Worm (Caenorhabditis elegans) whole organism, mixed stage, embryonic: ENCODE measurements around the gene srt-32.

Experiments
- elt-3 ChIP-seq: fragments of 150-350 bp; optimal IDR thresholded peaks from 2 replicates; lab custom pipeline; 2014; ENCODE audit warnings: missing biosample characterization, missing genetic modification characterization
- lsy-2 ChIP-seq: fragments of 150-350 bp; optimal IDR thresholded peaks from 2 replicates; lab custom pipeline; 2014; ENCODE audit warnings: missing biosample characterization, missing genetic modification characterization
- pha-4 ChIP-seq: fragments of 150-350 bp; optimal IDR thresholded peaks from 2 replicates; lab custom pipeline; 2018; ENCODE audit warnings: missing biosample characterization, missing genetic modification reagents, missing genetic modification characterization
- snpc-4 ChIP-seq: fragments of 150-350 bp; optimal IDR thresholded peaks from 2 replicates; lab custom pipeline; 2014; ENCODE audit warnings: missing biosample characterization, missing genetic modification characterization
- unc-62 ChIP-seq: fragments of 150-350 bp; optimal IDR thresholded peaks from 2 replicates; lab custom pipeline; 2014; ENCODE audit warnings: missing biosample characterization, missing genetic modification reagents, missing genetic modification characterization
- ztf-11 ChIP-seq: fragments of 150-350 bp; optimal IDR thresholded peaks from 2 replicates; lab custom pipeline; 2014; ENCODE audit warnings: missing biosample characterization, missing genetic modification characterization

DNA sequence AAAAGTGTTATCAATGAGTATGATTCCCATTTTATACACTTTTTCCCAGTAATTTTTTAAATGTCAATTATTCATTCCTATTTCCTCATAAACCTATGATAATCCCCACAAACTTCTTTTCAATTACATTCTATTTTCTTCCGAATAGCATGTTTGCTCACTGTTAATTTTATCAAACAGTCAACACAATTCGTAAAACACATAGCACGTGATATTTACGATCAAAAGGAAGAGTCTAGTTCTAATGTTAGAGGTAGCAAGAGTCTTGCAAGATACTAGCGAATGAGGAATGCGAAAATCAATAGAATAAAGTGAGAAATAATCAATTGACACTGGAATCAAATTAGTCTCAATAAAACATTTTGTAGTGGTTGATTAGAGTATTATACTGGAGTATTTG lies 20.1 kb upstream of the srt-32 start:
- TF ChIP-seq elt-3 (tag; lab: Kevin White, UChicago) (no peak), snpc-4 (tag; lab: Kevin White, UChicago) (no peak), ztf-11 (tag; lab: Kevin White, UChicago) (no peak), lsy-2 (no peak), pha-4 (no peak), unc-62 (GFP tag; lab: Kevin White, UChicago) (no peak)
